3 fruit fly cellular contexts compared by ENCODE assay signal in genomic region chr3L:16168503-16169189, dm6.
A peak's percentile ranks its signal among the peaks of the same experiment; 100 is the strongest.
TF ChIP-seq lines count a peak whose summit lies in the region.

No protein-coding gene starts in this region.

- no peak for TF ChIP-seq CTCF in whole organism, embryonic (GFP tag; optimal IDR thresholded peaks at IDR 0.05; lab: Kevin White, UChicago)

TF ChIP-seq in whole organism, embryonic, 481 proteins besides CTCF, POLR2A, EP300 and RAD21 (continues in another document):
- TF ChIP-seq CG18764 (GFP tag; optimal IDR thresholded peaks at IDR 0.05; lab: Kevin White, UChicago) (no peak), Six4 (GFP tag; optimal IDR thresholded peaks at IDR 0.05; lab: Kevin White, UChicago) (no peak), CG10431 (GFP tag; optimal IDR thresholded peaks at IDR 0.05; lab: Kevin White, UChicago) (no peak), CG11247 (GFP tag; IDR thresholded peaks at IDR 0.05; lab: Robert Waterston, UW) (no peak), slp2 (GFP tag; optimal IDR thresholded peaks at IDR 0.05; lab: Kevin White, UChicago) (no peak), Lhr (GFP tag; optimal IDR thresholded peaks at IDR 0.05; lab: Kevin White, UChicago) (no peak), vfl (GFP tag; optimal IDR thresholded peaks at IDR 0.05; lab: Kevin White, UChicago) (no peak), B-H1 (GFP tag; IDR thresholded peaks at IDR 0.05; lab: Robert Waterston, UW) (no peak), stwl (tag; optimal IDR thresholded peaks at IDR 0.05; lab: Kevin White, UChicago) (no peak), Mad (GFP tag; optimal IDR thresholded peaks at IDR 0.05; lab: Kevin White, UChicago) (no peak), az2 (GFP tag; optimal IDR thresholded peaks at IDR 0.05; lab: Kevin White, UChicago) (no peak), pnt (GFP tag; optimal IDR thresholded peaks at IDR 0.05; lab: Kevin White, UChicago) (no peak), CG1529 (GFP tag; optimal IDR thresholded peaks at IDR 0.05; lab: Kevin White, UChicago) (no peak), CG12236 (GFP tag; optimal IDR thresholded peaks at IDR 0.05; lab: Kevin White, UChicago) (no peak), CG10209 (GFP tag; optimal IDR thresholded peaks at IDR 0.05; lab: Kevin White, UChicago) (no peak), lola (GFP tag; optimal IDR thresholded peaks at IDR 0.05; lab: Kevin White, UChicago) (no peak), pum (GFP tag; optimal IDR thresholded peaks at IDR 0.05; lab: Kevin White, UChicago) (no peak), ato (GFP tag; IDR thresholded peaks at IDR 0.05; lab: Robert Waterston, UW; ENCODE audit: partially characterized antibody) (no peak), CG1832 (GFP tag; optimal IDR thresholded peaks at IDR 0.05; lab: Kevin White, UChicago) (no peak), bbx (GFP tag; IDR thresholded peaks at IDR 0.05; lab: Robert Waterston, UW; ENCODE audit: partially characterized antibody) (no peak), phol (tag; optimal IDR thresholded peaks at IDR 0.05; lab: Kevin White, UChicago) (peak; percentile 3), disco-r (GFP tag; optimal IDR thresholded peaks at IDR 0.05; lab: Kevin White, UChicago) (no peak), CG18476 (GFP tag; optimal IDR thresholded peaks at IDR 0.05; lab: Kevin White, UChicago) (no peak), psq (GFP tag; optimal IDR thresholded peaks at IDR 0.05; lab: Kevin White, UChicago) (no peak), CG1233 (GFP tag; optimal IDR thresholded peaks at IDR 0.05; lab: Kevin White, UChicago) (no peak), Ets97D (GFP tag; optimal IDR thresholded peaks at IDR 0.05; lab: Kevin White, UChicago) (no peak), ATbp (GFP tag; optimal IDR thresholded peaks at IDR 0.05; lab: Kevin White, UChicago) (peak; percentile 1), bsh (GFP tag; optimal IDR thresholded peaks at IDR 0.05; lab: Kevin White, UChicago) (peak in 1 of 2 experiments; percentile 10), CG18262 (tag; optimal IDR thresholded peaks at IDR 0.05; lab: Kevin White, UChicago) (peak; percentile 27), run (tag; optimal IDR thresholded peaks at IDR 0.05; lab: Kevin White, UChicago) (no peak), Doc3 (GFP tag; IDR thresholded peaks at IDR 0.05; lab: Robert Waterston, UW; ENCODE audit: partially characterized antibody) (no peak)

TF ChIP-seq in whole organism, prepupa, 60 proteins besides CTCF, POLR2A, EP300 and RAD21:
- TF ChIP-seq CG10631 (GFP tag; optimal IDR thresholded peaks at IDR 0.05; lab: Kevin White, UChicago) (peak; percentile 40), CG32006 (GFP tag; optimal IDR thresholded peaks at IDR 0.05; lab: Kevin White, UChicago) (peak; percentile 46), Blimp-1 (GFP tag; optimal IDR thresholded peaks at IDR 0.05; lab: Kevin White, UChicago) (no peak), CG34406 (GFP tag; optimal IDR thresholded peaks at IDR 0.05; lab: Kevin White, UChicago) (peak; percentile 26), net (GFP tag; optimal IDR thresholded peaks at IDR 0.05; lab: Kevin White, UChicago) (no peak), Hr4 (GFP tag; optimal IDR thresholded peaks at IDR 0.05; lab: Kevin White, UChicago) (no peak), CG6808 (GFP tag; optimal IDR thresholded peaks at IDR 0.05; lab: Kevin White, UChicago) (peak; percentile 21), Eip78C (GFP tag; lab: Kevin White, UChicago) (peak; percentile 46), pdm3 (GFP tag; optimal IDR thresholded peaks at IDR 0.05; lab: Kevin White, UChicago) (peak; percentile 2), CG3919 (GFP tag; optimal IDR thresholded peaks at IDR 0.05; lab: Kevin White, UChicago) (peak; percentile 46), CG10669 (GFP tag; optimal IDR thresholded peaks at IDR 0.05; lab: Kevin White, UChicago) (peak; percentile 16), OdsH (GFP tag; optimal IDR thresholded peaks at IDR 0.05; lab: Kevin White, UChicago) (peak; percentile 23), dsx (GFP tag; optimal IDR thresholded peaks at IDR 0.05; lab: Kevin White, UChicago; ENCODE audit: poor library complexity, severe bottlenecking) (peak; percentile 36), achi (GFP tag; optimal IDR thresholded peaks at IDR 0.05; lab: Kevin White, UChicago) (peak; percentile 40), CG7368 (GFP tag; optimal IDR thresholded peaks at IDR 0.05; lab: Kevin White, UChicago) (peak; percentile 6), lz (GFP tag; optimal IDR thresholded peaks at IDR 0.05; lab: Kevin White, UChicago) (no peak), ss (GFP tag; optimal IDR thresholded peaks at IDR 0.05; lab: Kevin White, UChicago) (peak in 1 of 2 experiments; percentile 43), salr (GFP tag; optimal IDR thresholded peaks at IDR 0.05; lab: Kevin White, UChicago) (peak in 1 of 2 experiments; percentile 39), spab (GFP tag; optimal IDR thresholded peaks at IDR 0.05; lab: Kevin White, UChicago) (peak; percentile 51), CG1621 (tag; optimal IDR thresholded peaks at IDR 0.05; lab: Kevin White, UChicago) (no peak), topi (GFP tag; optimal IDR thresholded peaks at IDR 0.05; lab: Kevin White, UChicago) (no peak), Ets96B (tag; optimal IDR thresholded peaks at IDR 0.05; lab: Kevin White, UChicago) (peak; percentile 60), CG11762 (GFP tag; optimal IDR thresholded peaks at IDR 0.05; lab: Kevin White, UChicago; ENCODE audit: insufficient read depth) (peak; percentile 23), fd59A (GFP tag; optimal IDR thresholded peaks at IDR 0.05; lab: Kevin White, UChicago) (no peak), acj6 (GFP tag; optimal IDR thresholded peaks at IDR 0.05; lab: Kevin White, UChicago) (peak; percentile 4), Lpt (GFP tag; optimal IDR thresholded peaks at IDR 0.05; lab: Kevin White, UChicago) (peak; percentile 26), CG3032 (tag; optimal IDR thresholded peaks at IDR 0.05; lab: Kevin White, UChicago) (peak; percentile 61)

TF ChIP-seq in whole organism, pupa, 21 proteins besides CTCF, POLR2A, EP300 and RAD21:
- TF ChIP-seq CG4496 (GFP tag; IDR thresholded peaks at IDR 0.05; lab: Robert Waterston, UW): 0 out of 3 replicates have a peak, but pooled peaks have one; percentile 13
- TF ChIP-seq CG8301 (tag; optimal IDR thresholded peaks at IDR 0.05; lab: Kevin White, UChicago): peak; percentile 2
- peak; percentile 1 for TF ChIP-seq D1 (tag; optimal IDR thresholded peaks at IDR 0.05; lab: Kevin White, UChicago)
- TF ChIP-seq CG17806 (tag; optimal IDR thresholded peaks at IDR 0.05; lab: Kevin White, UChicago): peak; percentile 45
- peak; percentile 57 for TF ChIP-seq CG9948 (tag; optimal IDR thresholded peaks at IDR 0.05; lab: Kevin White, UChicago)
- TF ChIP-seq CG8159 (tag; optimal IDR thresholded peaks at IDR 0.05; lab: Kevin White, UChicago): peak; percentile 64
- no peak for TF ChIP-seq Snoo (tag; optimal IDR thresholded peaks at IDR 0.05; lab: Kevin White, UChicago)
- peak; percentile 21 for TF ChIP-seq EcR (GFP tag; optimal IDR thresholded peaks at IDR 0.05; lab: Kevin White, UChicago)
- peak; percentile 38 for TF ChIP-seq CG15710 (tag; optimal IDR thresholded peaks at IDR 0.05; lab: Kevin White, UChicago)
- TF ChIP-seq CG32121 (GFP tag; IDR thresholded peaks at IDR 0.05; lab: Robert Waterston, UW): no peak
- peak; percentile 52 for TF ChIP-seq CG14655 (GFP tag; optimal IDR thresholded peaks at IDR 0.05; lab: Kevin White, UChicago)
- TF ChIP-seq Pif1A (GFP tag; optimal IDR thresholded peaks at IDR 0.05; lab: Kevin White, UChicago): no peak
- no peak for TF ChIP-seq rn (GFP tag; IDR thresholded peaks at IDR 0.05; lab: Robert Waterston, UW)
- TF ChIP-seq CG13204 (GFP tag; optimal IDR thresholded peaks at IDR 0.05; lab: Kevin White, UChicago): peak; percentile 60

Comparison
In these comparisons a context has a peak if more than half of its experiments do, and no peak if none do; other contexts are left out.
1. Of the 7 proteins assayed by ChIP-seq in both whole organism, embryonic and whole organism, prepupa: peak only in whole organism, embryonic: none; only in whole organism, prepupa: Lpt; in both: none; in neither: 6.